Fruit fly (Drosophila melanogaster) whole organism, embryonic: ENCODE data around the gene Rgl.
A peak's percentile ranks its signal among the peaks of the same experiment; 100 is the strongest.

ENCODE experiments used
- CG11723 ChIP-seq: fragments of 200-800 bp; sonication (Bioruptor generic); optimal IDR thresholded peaks from 2 replicates; lab custom pipeline; 2017; ENCODE audit warnings: missing biosample characterization, mild to moderate bottlenecking, missing genetic modification characterization
- CG14050 ChIP-seq: fragments of 200-800 bp; sonication (Bioruptor generic); IDR thresholded peaks from 3 replicates; pipeline ENCODE4 v1.3.6; 2022; ENCODE audit warnings: missing biosample characterization, missing genetic modification characterization
- CG14965 ChIP-seq: fragments of 200-800 bp; sonication (Bioruptor generic); optimal IDR thresholded peaks from 2 replicates; lab custom pipeline; 2016; ENCODE audit warnings: missing biosample characterization, missing genetic modification characterization, borderline replicate concordance
- CG15269 ChIP-seq: fragments of 200-800 bp; sonication (Bioruptor generic); optimal IDR thresholded peaks from 2 replicates; lab custom pipeline; 2018; ENCODE audit warnings: missing biosample characterization, mild to moderate bottlenecking, missing genetic modification characterization, moderate library complexity
- CG1792 ChIP-seq: fragments of 200-800 bp; sonication (Bioruptor generic); optimal IDR thresholded peaks from 2 replicates; lab custom pipeline; 2016; ENCODE audit warnings: missing biosample characterization, missing genetic modification characterization
- CG18262 ChIP-seq: fragments of 200-800 bp; optimal IDR thresholded peaks from 3 replicates; lab custom pipeline; 2019; ENCODE audit warnings: missing biosample characterization, mild to moderate bottlenecking, missing genetic modification characterization, moderate library complexity
- CG18764 ChIP-seq: fragments of 200-800 bp; sonication (Bioruptor generic); optimal IDR thresholded peaks from 3 replicates; lab custom pipeline; 2016; ENCODE audit warnings: missing biosample characterization, missing genetic modification characterization
- CG3163 ChIP-seq: fragments of 200-800 bp; sonication (Bioruptor generic); optimal IDR thresholded peaks from 3 replicates; lab custom pipeline; 2016; ENCODE audit warnings: missing biosample characterization, missing genetic modification characterization
- CG32772 ChIP-seq: fragments of 200-800 bp; sonication (Bioruptor generic); IDR thresholded peaks from 2 replicates; pipeline ENCODE4 v1.3.6; 2022; ENCODE audit warnings: missing biosample characterization, missing genetic modification characterization
- CG6272 ChIP-seq: fragments of 200-800 bp; sonication (Bioruptor generic); IDR thresholded peaks from 2 replicates; pipeline ENCODE4 v1.3.6; 2022; ENCODE audit warnings: missing biosample characterization, missing genetic modification characterization
- CG7357 ChIP-seq: fragments of 200-800 bp; sonication (Bioruptor generic); IDR thresholded peaks from 3 replicates; pipeline ENCODE4 v1.3.6; 2022; ENCODE audit warnings: missing biosample characterization, missing genetic modification characterization
- CG9797 ChIP-seq: fragments of 200-800 bp; sonication (Bioruptor generic); optimal IDR thresholded peaks from 3 replicates; lab custom pipeline; 2018; ENCODE audit warnings: missing biosample characterization, mild to moderate bottlenecking, missing genetic modification characterization
- D19A ChIP-seq: fragments of 200-800 bp; optimal IDR thresholded peaks from 3 replicates; lab custom pipeline; 2019; ENCODE audit warnings: missing biosample characterization, mild to moderate bottlenecking, missing genetic modification characterization, moderate library complexity
- Dbx ChIP-seq: fragments of 200-800 bp; sonication (Bioruptor generic); IDR thresholded peaks from 3 replicates; pipeline ENCODE4 v1.3.6; 2022; ENCODE audit warnings: missing biosample characterization, missing genetic modification characterization
- Dll ChIP-seq: fragments of 200-800 bp; sonication (Bioruptor generic); IDR thresholded peaks from 4 replicates; pipeline ENCODE4 v1.3.6; 2022; ENCODE audit warnings: missing biosample characterization, missing genetic modification characterization; ENCODE audit not compliant: partially characterized antibody
- HmgZ ChIP-seq: fragments of 200-800 bp; sonication (Bioruptor generic); optimal IDR thresholded peaks from 2 replicates; lab custom pipeline; 2018; ENCODE audit warnings: missing biosample characterization, mild to moderate bottlenecking, missing genetic modification characterization
- Hmx ChIP-seq: fragments of 200-800 bp; sonication (Bioruptor generic); optimal IDR thresholded peaks from 2 replicates; lab custom pipeline; 2016; ENCODE audit warnings: missing biosample characterization, missing genetic modification characterization
- Hsf ChIP-seq: fragments of 200-800 bp; sonication (Bioruptor generic); optimal IDR thresholded peaks from 3 replicates; lab custom pipeline; 2016; ENCODE audit warnings: missing biosample characterization, missing genetic modification characterization
- Oli ChIP-seq: fragments of 200-800 bp; sonication (Bioruptor generic); optimal IDR thresholded peaks from 2 replicates; lab custom pipeline; 2018; ENCODE audit warnings: missing biosample characterization, mild to moderate bottlenecking, missing genetic modification characterization, moderate library complexity
- Sox100B ChIP-seq: fragments of 200-800 bp; sonication (Bioruptor generic); optimal IDR thresholded peaks from 3 replicates; lab custom pipeline; 2018; ENCODE audit warnings: missing biosample characterization, mild to moderate bottlenecking, missing genetic modification characterization
- TFAM ChIP-seq: fragments of 200-800 bp; sonication (Bioruptor generic); optimal IDR thresholded peaks from 2 replicates; lab custom pipeline; 2017; ENCODE audit warnings: missing biosample characterization, missing genetic modification characterization, inconsistent platforms
- ab ChIP-seq: fragments of 200-800 bp; sonication (Bioruptor generic); optimal IDR thresholded peaks from 2 replicates; lab custom pipeline; 2016; ENCODE audit warnings: missing biosample characterization, missing genetic modification characterization
- ara ChIP-seq: fragments of 200-800 bp; sonication (Bioruptor generic); IDR thresholded peaks from 2 replicates; pipeline ENCODE4 v1.3.6; 2022; ENCODE audit warnings: missing biosample characterization, missing genetic modification characterization
- ato ChIP-seq: fragments of 200-800 bp; sonication (Bioruptor generic); IDR thresholded peaks from 2 replicates; pipeline ENCODE4 v1.3.6; 2022; ENCODE audit warnings: missing biosample characterization, missing genetic modification characterization; ENCODE audit not compliant: partially characterized antibody
- br ChIP-seq: fragments of >200 bp; optimal IDR thresholded peaks from 2 replicates; lab custom pipeline; 2017
- btn ChIP-seq: fragments of 200-800 bp; sonication (Bioruptor generic); optimal IDR thresholded peaks from 2 replicates; lab custom pipeline; 2016; ENCODE audit warnings: missing biosample characterization, missing genetic modification characterization
- ci ChIP-seq: fragments of 200-800 bp; sonication (Bioruptor generic); IDR thresholded peaks from 3 replicates; pipeline ENCODE4 v1.3.6; 2022; ENCODE audit warnings: missing biosample characterization, missing genetic modification characterization
- cwo ChIP-seq: fragments of 200-800 bp; sonication (Bioruptor generic); optimal IDR thresholded peaks from 3 replicates; lab custom pipeline; 2017; ENCODE audit warnings: missing biosample characterization, missing genetic modification characterization, mild to moderate bottlenecking, moderate library complexity, missing genetic modification reagents
- dan ChIP-seq: fragments of 200-800 bp; sonication (Bioruptor generic); IDR thresholded peaks from 2 replicates; pipeline ENCODE4 v1.3.6; 2022; ENCODE audit warnings: missing biosample characterization, missing genetic modification characterization
- esg ChIP-seq: fragments of 200-800 bp; sonication (Bioruptor generic); conservative IDR thresholded peaks from 2 replicates; pipeline ENCODE4 v1.3.6; 2022; ENCODE audit warnings: missing biosample characterization, missing genetic modification characterization
- exex ChIP-seq: fragments of 200-800 bp; sonication (Bioruptor generic); optimal IDR thresholded peaks from 4 replicates; lab custom pipeline; 2018; ENCODE audit warnings: missing biosample characterization, mild to moderate bottlenecking, missing genetic modification characterization, moderate library complexity
- fru ChIP-seq: fragments of >200 bp; optimal IDR thresholded peaks from 2 replicates; lab custom pipeline; 2017
- gem ChIP-seq: fragments of 200-800 bp; sonication (Bioruptor generic); optimal IDR thresholded peaks from 2 replicates; lab custom pipeline; 2019; ENCODE audit warnings: missing biosample characterization, mild to moderate bottlenecking, missing genetic modification characterization, moderate library complexity
- hb ChIP-seq: fragments of 200-800 bp; sonication (Bioruptor generic); IDR thresholded peaks from 3 replicates; pipeline ENCODE4 v1.3.6; 2022; ENCODE audit warnings: missing biosample characterization, missing genetic modification characterization; ENCODE audit not compliant: partially characterized antibody
- lbe ChIP-seq: fragments of 200-800 bp; sonication (Bioruptor generic); optimal IDR thresholded peaks from 2 replicates; lab custom pipeline; 2016; ENCODE audit warnings: missing biosample characterization, mild to moderate bottlenecking, missing genetic modification characterization
- lov ChIP-seq, 2 experiments: fragments of 200-800 bp in 1 of 2; fragments of >200 bp in 1 of 2; sonication (Bioruptor generic) in 1 of 2; IDR thresholded peaks in 1 of 2; optimal IDR thresholded peaks in 1 of 2; 2 replicates in 1 of 2; 3 replicates in 1 of 2; pipeline versions ENCODE4 v1.3.6 to Lab custom; 2017 to 2022; ENCODE audit warnings: missing biosample characterization in 1 of 2, missing genetic modification characterization in 1 of 2
- nmo ChIP-seq: fragments of 200-800 bp; sonication (Bioruptor generic); optimal IDR thresholded peaks from 2 replicates; lab custom pipeline; 2018; ENCODE audit warnings: missing biosample characterization, mild to moderate bottlenecking, missing genetic modification characterization, moderate library complexity
- pan ChIP-seq, 4 experiments: fragments of >200 bp in 3 of 4; fragments of 200-800 bp in 1 of 4; sonication (Bioruptor generic) in 1 of 4; optimal IDR thresholded peaks in 3 of 4; IDR thresholded peaks in 1 of 4; 2 replicates each; pipeline versions ENCODE4 v1.3.6 to Lab custom; 2017 to 2022; ENCODE audit warnings: missing biosample characterization in 2 of 4, missing genetic modification characterization in 2 of 4, mixed read lengths in 1 of 4
- rib ChIP-seq: fragments of 200-800 bp; sonication (Bioruptor generic); IDR thresholded peaks from 2 replicates; pipeline ENCODE4 v1.3.6; 2022; ENCODE audit warnings: missing biosample characterization, missing genetic modification characterization
- ro ChIP-seq: fragments of 200-800 bp; sonication (Bioruptor generic); IDR thresholded peaks from 2 replicates; pipeline ENCODE4 v1.3.6; 2022; ENCODE audit warnings: missing biosample characterization, missing genetic modification characterization
- sc ChIP-seq, 3 experiments: fragments of >200 bp in 2 of 3; fragments of 200-800 bp in 1 of 3; sonication (Bioruptor generic) in 1 of 3; optimal IDR thresholded peaks; 2 replicates in 2 of 3; 3 replicates in 1 of 3; lab custom pipeline; 2017; ENCODE audit warnings: mild to moderate bottlenecking in 1 of 3, missing biosample characterization in 1 of 3, missing genetic modification characterization in 1 of 3, missing genetic modification reagents in 1 of 3
- sens ChIP-seq: fragments of 200-800 bp; sonication (Bioruptor generic); peaks from one replicate; lab custom pipeline; 2016; ENCODE audit warnings: missing biosample characterization, missing genetic modification characterization
- sima ChIP-seq: fragments of 200-800 bp; sonication (Bioruptor generic); optimal IDR thresholded peaks from 2 replicates; lab custom pipeline; 2016; ENCODE audit warnings: missing biosample characterization, missing genetic modification characterization
- ssp ChIP-seq: fragments of 200-800 bp; sonication (Bioruptor generic); IDR thresholded peaks from 2 replicates; pipeline ENCODE4 v1.3.6; 2022; ENCODE audit warnings: missing biosample characterization, missing genetic modification characterization
- sug ChIP-seq: fragments of 200-800 bp; optimal IDR thresholded peaks from 2 replicates; lab custom pipeline; 2019; ENCODE audit warnings: missing biosample characterization, mild to moderate bottlenecking, missing genetic modification characterization, moderate library complexity
- toy ChIP-seq: fragments of 200-800 bp; sonication (Bioruptor generic); IDR thresholded peaks from 2 replicates; pipeline ENCODE4 v1.3.6; 2022; ENCODE audit warnings: missing biosample characterization, missing genetic modification characterization
- ttk ChIP-seq: fragments of 200-800 bp; sonication (Bioruptor generic); IDR thresholded peaks from 2 replicates; pipeline ENCODE4 v2.1.2; 2022; ENCODE audit warnings: missing biosample characterization, missing genetic modification characterization
- vfl ChIP-seq: fragments of 200-800 bp; sonication (Bioruptor generic); optimal IDR thresholded peaks from 2 replicates; lab custom pipeline; 2016; ENCODE audit warnings: missing biosample characterization, missing genetic modification characterization

Gene Rgl

dm6 chr3L:13923332-13924272, 1.5 kb downstream of the Rgl start (continued):
- no peak for TF ChIP-seq sc (optimal IDR thresholded peaks at IDR 0.05; lab: Kevin White, UChicago)
- TF ChIP-seq sc (GFP tag; optimal IDR thresholded peaks at IDR 0.05; lab: Kevin White, UChicago): no peak
- peak; percentile 58 for TF ChIP-seq ssp
- peak; percentile 41; the same call in 1 of the 2 replicates for TF ChIP-seq CG6272
- no peak for TF ChIP-seq Dll (GFP tag; lab: Robert Waterston, UW)
- TF ChIP-seq D19A (tag; lab: Kevin White, UChicago): peak; percentile 1
- TF ChIP-seq Sox100B (GFP tag; lab: Kevin White, UChicago): peak; percentile 21
- peak; percentile 63; the same call in 2 of the 3 replicates for TF ChIP-seq ci (GFP tag; lab: Robert Waterston, UW)
- TF ChIP-seq fru: no peak
- TF ChIP-seq Oli (tag; lab: Kevin White, UChicago): peak; percentile 19
- TF ChIP-seq CG11723 (GFP tag; lab: Kevin White, UChicago): no peak
- no peak for TF ChIP-seq exex (tag; lab: Kevin White, UChicago)
- no peak for TF ChIP-seq CG3163 (GFP tag; lab: Kevin White, UChicago)
- TF ChIP-seq nmo (GFP tag; lab: Kevin White, UChicago): peak; percentile 63
- TF ChIP-seq lbe (GFP tag; lab: Kevin White, UChicago): peak; percentile 52
- TF ChIP-seq CG14965 (GFP tag; lab: Kevin White, UChicago): no peak
- TF ChIP-seq esg: peak; percentile 32
- TF ChIP-seq CG18764: peak; percentile 21
- TF ChIP-seq br (lab: Kevin White, UChicago): no peak
- no peak for TF ChIP-seq ab (GFP tag; lab: Kevin White, UChicago)
- peak; percentile 47 for TF ChIP-seq cwo
- peak; percentile 68 for TF ChIP-seq CG32772
- peak; percentile 79 for TF ChIP-seq toy
- TF ChIP-seq Hmx (GFP tag; lab: Kevin White, UChicago): no peak
- no peak for TF ChIP-seq pan (optimal IDR thresholded peaks at IDR 0.05; lab: Kevin White, UChicago)
- TF ChIP-seq pan (GFP tag; optimal IDR thresholded peaks at IDR 0.05 in 1 of 2, IDR thresholded peaks at IDR 0.05 in 1 of 2): peak in 1 of 2 experiments; percentile 70
- TF ChIP-seq btn (GFP tag; lab: Kevin White, UChicago): no peak
- TF ChIP-seq sima (GFP tag; lab: Kevin White, UChicago): no peak
- TF ChIP-seq TFAM: no peak
- TF ChIP-seq CG7357 (GFP tag; lab: Robert Waterston, UW): peak; percentile 48; the same call in 2 of the 3 replicates
- TF ChIP-seq sens: peak; percentile 92
- TF ChIP-seq ara (GFP tag; lab: Robert Waterston, UW): peak; percentile 70
- TF ChIP-seq CG15269: peak; percentile 50
- TF ChIP-seq sug (tag; lab: Kevin White, UChicago): no peak
- peak; percentile 49 for TF ChIP-seq Hsf (GFP tag; lab: Kevin White, UChicago)
- no peak for TF ChIP-seq CG14050 (GFP tag; lab: Robert Waterston, UW)
- no peak for TF ChIP-seq ato (GFP tag; lab: Robert Waterston, UW)
- TF ChIP-seq CG1792: no peak
- TF ChIP-seq ttk (GFP tag; lab: Robert Waterston, UW): peak; percentile 57; the same call in 1 of the 2 replicates
- TF ChIP-seq vfl (GFP tag; lab: Kevin White, UChicago): no peak
- TF ChIP-seq hb: no peak
- TF ChIP-seq CG18262: peak; percentile 71
- TF ChIP-seq HmgZ (tag; lab: Kevin White, UChicago): peak; percentile 19
- TF ChIP-seq ro (GFP tag; lab: Robert Waterston, UW): no peak
- no peak for TF ChIP-seq CG9797
- peak; percentile 75 for TF ChIP-seq gem (tag; lab: Kevin White, UChicago)
- peak; percentile 77 for TF ChIP-seq rib (GFP tag; lab: Robert Waterston, UW)
- no peak for TF ChIP-seq lov (optimal IDR thresholded peaks at IDR 0.05; lab: Kevin White, UChicago)
- TF ChIP-seq lov (GFP tag; IDR thresholded peaks at IDR 0.05; lab: Robert Waterston, UW): no peak
- no peak for TF ChIP-seq dan
- peak; percentile 85 for TF ChIP-seq Dbx (GFP tag; lab: Robert Waterston, UW)
